Worm (Caenorhabditis elegans) whole organism, L4 larva: ENCODE data around the gene pqn-67.
A peak's percentile ranks its signal among the peaks of the same experiment; 100 is the strongest.
"Not testable (repeated sequence)": the region's sequence is repeated elsewhere in the genome, so short reads cannot be mapped to it uniquely, and the experiment has no call there.

Experiments used
- F37D6.2 ChIP-seq: sonication (generic microtip); optimal IDR thresholded peaks from 2 replicates; lab custom pipeline; 2016; ENCODE audit warnings: mild to moderate bottlenecking, missing genetic modification characterization, missing compliant biosample characterization
- F44E2.7 ChIP-seq: fragments of 200-800 bp; sonication (Bioruptor generic); IDR thresholded peaks from 2 replicates; pipeline ENCODE4 v2.1.2; 2022; ENCODE audit warnings: missing genetic modification characterization, missing compliant biosample characterization
- T20F7.1 ChIP-seq: fragments of 200-800 bp; sonication (Bioruptor generic); optimal IDR thresholded peaks from 2 replicates; lab custom pipeline; 2018; ENCODE audit warnings: mild to moderate bottlenecking, missing genetic modification characterization, missing compliant biosample characterization
- Y48G9A.11 ChIP-seq: fragments of 200-800 bp; sonication (Bioruptor generic); IDR thresholded peaks from 2 replicates; pipeline ENCODE4 v1.3.6; 2022; ENCODE audit warnings: missing genetic modification reagents, missing genetic modification characterization, missing compliant biosample characterization
- Y75B8A.6 ChIP-seq: fragments of 200-800 bp; sonication (Bioruptor generic); IDR thresholded peaks from 2 replicates; pipeline ENCODE4 v1.3.6; 2022; ENCODE audit warnings: missing genetic modification reagents, missing genetic modification characterization, missing compliant biosample characterization
- aha-1 ChIP-seq: fragments of 150-350 bp; peaks from one replicate; lab custom pipeline; 2014; ENCODE audit warnings: missing biosample characterization, missing genetic modification characterization
- ama-1 ChIP-seq: fragments of 150-350 bp; optimal IDR thresholded peaks from 2 replicates; lab custom pipeline; 2014; ENCODE audit warnings: inconsistent platforms, mixed read lengths
- arid-1 ChIP-seq: fragments of 200-800 bp; sonication (Bioruptor generic); conservative IDR thresholded peaks from 2 replicates; pipeline ENCODE4 v1.3.6; 2022; ENCODE audit warnings: missing genetic modification reagents, missing genetic modification characterization, missing compliant biosample characterization
- attf-4 ChIP-seq: sonication (generic microtip); optimal IDR thresholded peaks from 3 replicates; lab custom pipeline; 2017; ENCODE audit warnings: missing biosample characterization, missing genetic modification characterization
- ceh-20 ChIP-seq: fragments of 200-800 bp; sonication (Bioruptor generic); IDR thresholded peaks from 2 replicates; pipeline ENCODE4 v1.3.6; 2022; ENCODE audit warnings: missing genetic modification reagents, missing genetic modification characterization, missing compliant biosample characterization
- ceh-28 ChIP-seq: fragments of 150-350 bp; optimal IDR thresholded peaks from 2 replicates; lab custom pipeline; 2014; ENCODE audit warnings: missing biosample characterization, missing genetic modification reagents, missing genetic modification characterization
- ceh-44 ChIP-seq: fragments of 200-800 bp; sonication (Bioruptor generic); IDR thresholded peaks from 2 replicates; pipeline ENCODE4 v1.3.6; 2022; ENCODE audit warnings: missing genetic modification reagents, missing genetic modification characterization, missing compliant biosample characterization
- ceh-82 ChIP-seq: sonication (generic microtip); optimal IDR thresholded peaks from 2 replicates; lab custom pipeline; 2017; ENCODE audit warnings: missing biosample characterization, missing genetic modification characterization
- ctbp-1 ChIP-seq: fragments of 200-800 bp; sonication (Bioruptor generic); IDR thresholded peaks from 2 replicates; pipeline ENCODE4 v1.3.6; 2022; ENCODE audit warnings: missing genetic modification reagents, missing genetic modification characterization, missing compliant biosample characterization
- daf-16 ChIP-seq, 3 experiments: sonication (generic microtip); optimal IDR thresholded peaks; 2 replicates each; lab custom pipeline; 2016 to 2017; ENCODE audit warnings: missing genetic modification characterization in 3 of 3, missing genetic modification reagents in 3 of 3, mild to moderate bottlenecking in 2 of 3, missing compliant biosample characterization in 2 of 3, missing biosample characterization in 1 of 3, moderate library complexity in 1 of 3
- dmd-8 ChIP-seq: fragments of 200-800 bp; sonication (Bioruptor generic); IDR thresholded peaks from 2 replicates; pipeline ENCODE4 v1.3.6; 2022; ENCODE audit warnings: missing genetic modification characterization, missing compliant biosample characterization
- dpl-1 ChIP-seq: fragments of 150-350 bp; optimal IDR thresholded peaks from 2 replicates; lab custom pipeline; 2014; ENCODE audit warnings: missing biosample characterization, missing genetic modification reagents, missing genetic modification characterization
- egl-43 ChIP-seq: fragments of 200-800 bp; sonication (Bioruptor generic); IDR thresholded peaks from 2 replicates; pipeline ENCODE4 v1.3.6; 2022; ENCODE audit warnings: missing genetic modification reagents, missing genetic modification characterization, missing compliant biosample characterization
- gei-8 ChIP-seq: fragments of 200-800 bp; sonication (Bioruptor generic); optimal IDR thresholded peaks from 2 replicates; lab custom pipeline; 2018; ENCODE audit warnings: mild to moderate bottlenecking, missing genetic modification characterization, missing compliant biosample characterization
- hif-1 ChIP-seq, 2 experiments: sonication (generic microtip); optimal IDR thresholded peaks; 2 replicates each; lab custom pipeline; 2016 to 2017; ENCODE audit warnings: missing compliant biosample characterization in 2 of 2, missing genetic modification characterization in 2 of 2, missing genetic modification reagents in 2 of 2, missing genotype in 2 of 2, mild to moderate bottlenecking in 1 of 2
- hlh-11 ChIP-seq: fragments of 200-800 bp; sonication (Bioruptor generic); optimal IDR thresholded peaks from 2 replicates; lab custom pipeline; 2018; ENCODE audit warnings: mild to moderate bottlenecking, missing genetic modification characterization, missing compliant biosample characterization
- hmg-1.1 ChIP-seq: fragments of 200-800 bp; sonication (Bioruptor generic); IDR thresholded peaks from 2 replicates; pipeline ENCODE4 v1.3.6; 2022; ENCODE audit warnings: missing genetic modification reagents, missing genetic modification characterization, missing compliant biosample characterization
- lim-7 ChIP-seq: fragments of 200-800 bp; sonication (Bioruptor generic); IDR thresholded peaks from 2 replicates; pipeline ENCODE4 v1.3.6; 2022; ENCODE audit warnings: missing genetic modification characterization, missing compliant biosample characterization
- lin-29 ChIP-seq: fragments of 200-800 bp; sonication (Bioruptor generic); IDR thresholded peaks from 2 replicates; pipeline ENCODE4 v1.3.6; 2022; ENCODE audit warnings: missing genetic modification reagents, missing genetic modification characterization, missing compliant biosample characterization
- lin-38 ChIP-seq: fragments of 200-800 bp; sonication (Bioruptor generic); IDR thresholded peaks from 2 replicates; pipeline ENCODE4 v1.3.6; 2022; ENCODE audit warnings: missing genetic modification reagents, missing genetic modification characterization, missing compliant biosample characterization
- lsy-2 ChIP-seq, 2 experiments: fragments of 150-350 bp in 1 of 2; sonication (generic microtip) in 1 of 2; optimal IDR thresholded peaks; 2 replicates each; lab custom pipeline; 2014 to 2017; ENCODE audit warnings: missing biosample characterization in 2 of 2, missing genetic modification characterization in 2 of 2
- madf-9 ChIP-seq: fragments of 200-800 bp; sonication (Bioruptor generic); conservative IDR thresholded peaks from 2 replicates; pipeline ENCODE4 v1.3.6; 2022; ENCODE audit warnings: missing genetic modification reagents, missing genetic modification characterization, missing compliant biosample characterization
- mes-2 ChIP-seq: sonication (generic microtip); optimal IDR thresholded peaks from 2 replicates; lab custom pipeline; 2016; ENCODE audit warnings: missing genotype, mild to moderate bottlenecking, missing genetic modification characterization, missing compliant biosample characterization; ENCODE audit not compliant: poor library complexity, severe bottlenecking
- mxl-2 ChIP-seq: fragments of 200-800 bp; sonication (Bioruptor generic); conservative IDR thresholded peaks from 2 replicates; pipeline ENCODE4 v1.3.6; 2022; ENCODE audit warnings: missing genetic modification reagents, missing genetic modification characterization, missing compliant biosample characterization
- mxl-3 ChIP-seq: fragments of 200-800 bp; sonication (Bioruptor generic); optimal IDR thresholded peaks from 2 replicates; lab custom pipeline; 2018; ENCODE audit warnings: mild to moderate bottlenecking, missing genetic modification characterization, missing compliant biosample characterization
- nhr-11 ChIP-seq: fragments of 150-350 bp; optimal IDR thresholded peaks from 2 replicates; lab custom pipeline; 2014; ENCODE audit warnings: missing biosample characterization, missing genetic modification characterization
- nhr-237 ChIP-seq: sonication (generic microtip); optimal IDR thresholded peaks from 2 replicates; lab custom pipeline; 2017; ENCODE audit warnings: missing biosample characterization, missing genetic modification characterization
- nhr-42 ChIP-seq: fragments of 200-800 bp; sonication (Bioruptor generic); IDR thresholded peaks from 2 replicates; pipeline ENCODE4 v1.3.6; 2022; ENCODE audit warnings: missing genetic modification characterization, missing compliant biosample characterization
- nhr-48 ChIP-seq: sonication (generic microtip); optimal IDR thresholded peaks from 2 replicates; lab custom pipeline; 2016; ENCODE audit warnings: mild to moderate bottlenecking, missing genetic modification characterization, missing compliant biosample characterization
- nhr-77 ChIP-seq: fragments of 150-350 bp; optimal IDR thresholded peaks from 2 replicates; lab custom pipeline; 2014; ENCODE audit warnings: missing biosample characterization, missing genetic modification characterization
- pha-4 ChIP-seq, 2 experiments: fragments of 150-350 bp in 1 of 2; fragments of 200-800 bp in 1 of 2; sonication (Bioruptor generic) in 1 of 2; IDR thresholded peaks in 1 of 2; optimal IDR thresholded peaks in 1 of 2; 2 replicates each; pipeline versions ENCODE4 v1.3.6 to Lab custom; 2014 to 2022; ENCODE audit warnings: missing genetic modification characterization in 2 of 2, missing genetic modification reagents in 2 of 2, missing biosample characterization in 1 of 2, missing compliant biosample characterization in 1 of 2
- rbr-2 ChIP-seq: sonication (generic microtip); optimal IDR thresholded peaks from 2 replicates; lab custom pipeline; 2016; ENCODE audit warnings: missing genotype, missing genetic modification characterization, missing compliant biosample characterization
- skn-1 ChIP-seq: fragments of 150-350 bp; optimal IDR thresholded peaks from 2 replicates; lab custom pipeline; 2014; ENCODE audit warnings: missing biosample characterization, missing genetic modification characterization
- spr-1 ChIP-seq: sonication (generic microtip); optimal IDR thresholded peaks from 2 replicates; lab custom pipeline; 2016; ENCODE audit warnings: mild to moderate bottlenecking, missing genetic modification characterization, missing compliant biosample characterization
- spr-3 ChIP-seq: fragments of 200-800 bp; sonication (Bioruptor generic); optimal IDR thresholded peaks from 2 replicates; lab custom pipeline; 2018; ENCODE audit warnings: mild to moderate bottlenecking, missing genetic modification characterization, missing compliant biosample characterization
- tag-97 ChIP-seq: fragments of 200-800 bp; sonication (Bioruptor generic); IDR thresholded peaks from 2 replicates; pipeline ENCODE4 v1.3.6; 2022; ENCODE audit warnings: missing genetic modification characterization, missing compliant biosample characterization
- tra-1 ChIP-seq: fragments of 200-800 bp; sonication (Bioruptor generic); IDR thresholded peaks from 2 replicates; pipeline ENCODE4 v1.3.6; 2022; ENCODE audit warnings: missing genetic modification reagents, missing genetic modification characterization, missing compliant biosample characterization
- unc-130 ChIP-seq: sonication (generic microtip); optimal IDR thresholded peaks from 2 replicates; lab custom pipeline; 2016; ENCODE audit warnings: missing genetic modification reagents, missing genetic modification characterization, missing compliant biosample characterization
- unc-39 ChIP-seq: sonication (generic microtip); optimal IDR thresholded peaks from 2 replicates; lab custom pipeline; 2017; ENCODE audit warnings: missing biosample characterization, missing genetic modification characterization
- zfp-3 ChIP-seq: fragments of 200-800 bp; sonication (Bioruptor generic); conservative IDR thresholded peaks from 2 replicates; pipeline ENCODE4 v1.3.6; 2022; ENCODE audit warnings: missing genetic modification reagents, missing genetic modification characterization, missing compliant biosample characterization
- zip-2 ChIP-seq: fragments of 150-350 bp; optimal IDR thresholded peaks from 2 replicates; lab custom pipeline; 2014; ENCODE audit warnings: missing biosample characterization, missing genetic modification characterization

Gene pqn-67

DNA sequence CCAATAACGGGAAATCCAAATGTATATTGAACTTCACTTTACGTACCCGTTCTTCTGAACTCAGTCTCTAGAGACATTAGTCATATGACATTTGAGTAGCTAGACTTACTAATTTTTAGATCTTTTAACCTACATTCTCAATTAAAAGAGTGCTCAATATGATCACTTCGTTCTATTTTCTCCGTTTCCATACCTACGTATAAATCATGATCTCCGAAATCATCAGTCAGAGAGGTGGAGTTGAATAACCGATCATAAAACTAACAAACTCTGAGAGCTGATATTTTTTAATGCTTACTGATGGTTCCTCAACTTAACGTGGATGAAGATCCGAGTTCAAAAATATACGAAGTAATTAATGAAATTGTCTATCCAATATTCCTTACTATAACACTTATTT is 39.8 kb downstream of the pqn-67 start, which contains the start of gene srd-35:
Gene srd-35, plus strand, starts transcription at position 301 of the 400 bp plus-strand sequence.
- no peak for TF ChIP-seq dmd-8 (GFP tag; lab: Robert Waterston, UW)
- TF ChIP-seq ama-1, result no peak
- TF ChIP-seq lin-38 (GFP tag; lab: Robert Waterston, UW), result no peak
- no peak for TF ChIP-seq ceh-20
- TF ChIP-seq nhr-237 (tag; lab: Kevin White, UChicago), result no peak
- no peak for TF ChIP-seq tag-97 (GFP tag; lab: Robert Waterston, UW)
- TF ChIP-seq, all 104 proteins: peak for 0

DNA sequence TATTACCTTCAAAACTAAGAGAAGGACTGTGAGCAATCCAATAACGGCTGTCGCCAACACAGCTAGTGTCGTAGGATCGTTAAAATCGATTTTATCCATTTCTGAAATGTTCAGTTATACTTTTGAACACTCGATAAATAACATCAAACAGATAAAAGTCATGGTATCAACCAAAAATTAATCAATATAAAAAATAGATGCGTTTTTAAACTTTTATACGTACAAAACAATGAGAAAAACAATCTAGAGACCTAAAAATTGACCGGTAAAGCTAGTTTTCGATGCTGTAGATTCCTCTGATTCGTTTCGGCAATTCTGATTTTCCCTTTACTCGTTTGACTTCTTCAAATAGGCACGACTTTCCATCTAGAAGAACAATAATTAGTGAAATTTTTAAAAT is 42.9 kb downstream of the pqn-67 start, which contains the start of gene R186.3:
Gene R186.3, minus strand, starts transcription at position 101 of the 400 bp plus-strand sequence.
- no peak for TF ChIP-seq attf-4 (tag; lab: Kevin White, UChicago)
- no peak for TF ChIP-seq zip-2
- TF ChIP-seq F44E2.7 (GFP tag; lab: Robert Waterston, UW), result no peak
- no peak for TF ChIP-seq mes-2 (tag; lab: Kevin White, UChicago)
- no peak for TF ChIP-seq Y48G9A.11 (GFP tag; lab: Robert Waterston, UW)
- TF ChIP-seq nhr-77 (tag; lab: Kevin White, UChicago), result no peak
- TF ChIP-seq unc-39, result no peak
- TF ChIP-seq tag-97 (GFP tag; lab: Robert Waterston, UW), result no peak
- no peak for TF ChIP-seq F37D6.2 (tag; lab: Kevin White, UChicago)
- no peak for TF ChIP-seq skn-1 (tag; lab: Kevin White, UChicago)
- TF ChIP-seq ceh-28 (tag; lab: Kevin White, UChicago), result no peak
- no peak for TF ChIP-seq gei-8 (GFP tag; lab: Kevin White, UChicago)
- no peak for TF ChIP-seq spr-1 (tag; lab: Kevin White, UChicago)
- TF ChIP-seq egl-43, result no peak
- TF ChIP-seq ceh-82 (tag; lab: Kevin White, UChicago), result no peak

DNA sequence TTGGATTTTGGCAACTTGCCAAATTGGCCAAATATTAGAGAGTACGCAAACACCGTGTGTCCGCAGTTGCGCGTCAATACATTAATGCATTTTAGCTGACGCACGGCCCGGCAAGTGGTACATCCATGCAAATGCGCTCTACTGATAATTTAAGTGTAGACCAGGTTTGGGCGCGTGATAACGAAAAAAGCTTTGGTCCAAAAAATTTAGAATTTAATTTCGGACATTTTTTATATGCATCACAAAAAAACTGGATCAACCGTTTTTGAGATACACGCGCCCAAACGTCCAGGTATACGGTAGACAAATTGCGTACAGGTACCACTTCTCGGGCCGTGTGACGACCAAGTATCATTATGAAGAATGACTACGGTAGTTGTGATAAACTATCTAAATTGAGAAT is 43.7 kb downstream of the pqn-67 start, which contains the start of gene R186.8:
Gene R186.8, minus strand, starts transcription at position 58 of the 403 bp plus-strand sequence.
- TF ChIP-seq Y75B8A.6 (GFP tag; lab: Robert Waterston, UW) (peak; percentile 45; the same call in 1 of the 2 replicates), mes-2 (tag; lab: Kevin White, UChicago) (peak; percentile 79), mxl-3 (GFP tag; lab: Kevin White, UChicago) (peak; percentile 44), lin-38 (GFP tag; lab: Robert Waterston, UW) (peak; percentile 99), pha-4 (GFP tag; IDR thresholded peaks at IDR 0.05; lab: Robert Waterston, UW) (peak; percentile 77), T20F7.1 (GFP tag; lab: Kevin White, UChicago) (peak; percentile 92), tra-1 (GFP tag; lab: Robert Waterston, UW) (peak; percentile 85), nhr-77 (tag; lab: Kevin White, UChicago) (peak; percentile 54), arid-1 (peak; percentile 72), hlh-11 (tag; lab: Kevin White, UChicago) (peak; percentile 79), nhr-11 (tag; lab: Kevin White, UChicago) (peak; percentile 37), nhr-48 (tag; lab: Kevin White, UChicago) (peak; percentile 60), lsy-2 (tag; optimal IDR thresholded peaks at IDR 0.05; lab: Kevin White, UChicago) (peak in 1 of 2 experiments; percentile 93), unc-130 (GFP tag; lab: Kevin White, UChicago) (peak; percentile 66), dpl-1 (GFP tag; lab: Kevin White, UChicago) (peak; percentile 58), mxl-2 (GFP tag; lab: Robert Waterston, UW) (peak; percentile 62), nhr-42 (peak; percentile 88), ceh-20 (peak; percentile 82), ceh-44 (GFP tag; lab: Robert Waterston, UW) (peak; percentile 84), hif-1 (tag; optimal IDR thresholded peaks at IDR 0.05; lab: Kevin White, UChicago) (peak in 1 of 2 experiments; percentile 56), aha-1 (peak; percentile 96), madf-9 (peak; percentile 70; the same call in 1 of the 2 replicates), spr-3 (GFP tag; lab: Kevin White, UChicago) (peak; percentile 38), daf-16 (GFP tag; optimal IDR thresholded peaks at IDR 0.05; lab: Kevin White, UChicago) (peak in 1 of 2 experiments; percentile 21), daf-16 (tag; optimal IDR thresholded peaks at IDR 0.05; lab: Kevin White, UChicago) (peak; percentile 35), rbr-2 (tag; lab: Kevin White, UChicago) (peak; percentile 86), lim-7 (GFP tag; lab: Robert Waterston, UW) (0 out of 2 replicates have a peak, but pooled peaks have one; percentile 10), hmg-1.1 (peak; percentile 86), zfp-3 (peak; percentile 87), lin-29 (GFP tag; lab: Robert Waterston, UW) (peak; percentile 70), ctbp-1 (GFP tag; lab: Robert Waterston, UW) (peak; percentile 69; the same call in 1 of the 2 replicates)
- TF ChIP-seq pha-4 (tag; optimal IDR thresholded peaks at IDR 0.05; lab: Kevin White, UChicago), result not testable (repeated sequence)
